Fruit fly (Drosophila melanogaster) whole organism, embryonic: ENCODE results near the gene Tango5.

Experiments
- Bdp1 ChIP-seq: fragments of 200-800 bp; sonication (Bioruptor generic); optimal IDR thresholded peaks from 3 replicates; lab custom pipeline; 2016; ENCODE audit warnings: missing biosample characterization, missing genetic modification characterization
- CG10209 ChIP-seq: fragments of 200-800 bp; sonication (Bioruptor generic); optimal IDR thresholded peaks from 3 replicates; lab custom pipeline; 2017; ENCODE audit warnings: missing biosample characterization, mild to moderate bottlenecking, missing genetic modification characterization, missing genetic modification reagents
- CG10959 ChIP-seq: fragments of 200-800 bp; sonication (Bioruptor generic); IDR thresholded peaks from 2 replicates; pipeline ENCODE4 v1.3.6; 2022; ENCODE audit warnings: missing biosample characterization, missing genetic modification characterization
- CG11085 ChIP-seq: fragments of 200-800 bp; sonication (Bioruptor generic); IDR thresholded peaks from 2 replicates; pipeline ENCODE4 v1.3.6; 2022; ENCODE audit warnings: missing biosample characterization, missing genetic modification characterization
- CG11093 ChIP-seq: fragments of 200-800 bp; sonication (Bioruptor generic); IDR thresholded peaks from 3 replicates; pipeline ENCODE4 v1.3.6; 2022; ENCODE audit warnings: missing biosample characterization, missing genetic modification characterization
- CG12071 ChIP-seq: fragments of 200-800 bp; sonication (Bioruptor generic); optimal IDR thresholded peaks from 3 replicates; lab custom pipeline; 2018; ENCODE audit warnings: missing biosample characterization, mild to moderate bottlenecking, missing genetic modification characterization
- CG12942 ChIP-seq: fragments of 200-800 bp; sonication (Bioruptor generic); optimal IDR thresholded peaks from 3 replicates; lab custom pipeline; 2016; ENCODE audit warnings: missing biosample characterization, missing genetic modification characterization
- CG13123 ChIP-seq: fragments of 200-800 bp; sonication (Bioruptor generic); optimal IDR thresholded peaks from 2 replicates; lab custom pipeline; 2016; ENCODE audit warnings: missing biosample characterization, missing genetic modification characterization
- CG13296 ChIP-seq: fragments of 200-800 bp; sonication (Bioruptor generic); optimal IDR thresholded peaks from 3 replicates; lab custom pipeline; 2018; ENCODE audit warnings: missing biosample characterization, mild to moderate bottlenecking, missing genetic modification characterization
- CG13424 ChIP-seq: fragments of 200-800 bp; sonication (Bioruptor generic); optimal IDR thresholded peaks from 2 replicates; lab custom pipeline; 2019; ENCODE audit warnings: missing biosample characterization, mild to moderate bottlenecking, missing genetic modification characterization, moderate library complexity
- CG13894 ChIP-seq: fragments of 200-800 bp; sonication (Bioruptor generic); optimal IDR thresholded peaks from 3 replicates; lab custom pipeline; 2018; ENCODE audit warnings: missing biosample characterization, mild to moderate bottlenecking, missing genetic modification characterization, moderate library complexity
- CG15011 ChIP-seq: fragments of 200-800 bp; sonication (Bioruptor generic); optimal IDR thresholded peaks from 3 replicates; lab custom pipeline; 2018; ENCODE audit warnings: missing biosample characterization, mild to moderate bottlenecking, missing genetic modification characterization
- CG15073 ChIP-seq: fragments of 200-800 bp; sonication (Bioruptor generic); optimal IDR thresholded peaks from 2 replicates; lab custom pipeline; 2016; ENCODE audit warnings: missing biosample characterization, missing genetic modification characterization
- CG15601 ChIP-seq: fragments of 200-800 bp; sonication (Bioruptor generic); optimal IDR thresholded peaks from 3 replicates; lab custom pipeline; 2019; ENCODE audit warnings: missing biosample characterization, mild to moderate bottlenecking, missing genetic modification characterization, moderate library complexity
- CG1647 ChIP-seq: fragments of 200-800 bp; sonication (Bioruptor generic); optimal IDR thresholded peaks from 3 replicates; lab custom pipeline; 2016; ENCODE audit warnings: missing biosample characterization, missing genetic modification characterization
- CG16815 ChIP-seq: fragments of 200-800 bp; sonication (Bioruptor generic); optimal IDR thresholded peaks from 3 replicates; lab custom pipeline; 2017; ENCODE audit warnings: missing biosample characterization, mild to moderate bottlenecking, missing genetic modification characterization
- CG2129 ChIP-seq: fragments of 200-800 bp; sonication (Bioruptor generic); IDR thresholded peaks from 2 replicates; pipeline ENCODE4 v1.3.6; 2022; ENCODE audit warnings: missing biosample characterization, missing genetic modification characterization; ENCODE audit not compliant: partially characterized antibody
- CG2199 ChIP-seq: fragments of 200-800 bp; sonication (Bioruptor generic); IDR thresholded peaks from 3 replicates; pipeline ENCODE4 v1.3.6; 2022; ENCODE audit warnings: missing biosample characterization, missing genetic modification characterization
- CG30403 ChIP-seq: fragments of 200-800 bp; sonication (Bioruptor generic); optimal IDR thresholded peaks from 3 replicates; lab custom pipeline; 2016; ENCODE audit warnings: missing biosample characterization, missing genetic modification characterization
- CG31224 ChIP-seq: fragments of 200-800 bp; sonication (Bioruptor generic); IDR thresholded peaks from 2 replicates; pipeline ENCODE4 v1.3.6; 2022; ENCODE audit warnings: missing biosample characterization, missing genetic modification characterization
- CG34224 ChIP-seq: fragments of 200-800 bp; sonication (Bioruptor generic); IDR thresholded peaks from 3 replicates; pipeline ENCODE4 v1.3.6; 2022; ENCODE audit warnings: missing biosample characterization, missing genetic modification characterization; ENCODE audit not compliant: partially characterized antibody
- CG3995 ChIP-seq: fragments of 200-800 bp; sonication (Bioruptor generic); optimal IDR thresholded peaks from 3 replicates; lab custom pipeline; 2016; ENCODE audit warnings: missing biosample characterization, missing genetic modification characterization
- CG42726 ChIP-seq: fragments of 200-800 bp; sonication (Bioruptor generic); IDR thresholded peaks from 2 replicates; pipeline ENCODE4 v1.3.6; 2022; ENCODE audit warnings: missing biosample characterization, missing genetic modification characterization; ENCODE audit not compliant: partially characterized antibody
- CG4820 ChIP-seq: fragments of 200-800 bp; sonication (Bioruptor generic); optimal IDR thresholded peaks from 3 replicates; lab custom pipeline; 2016; ENCODE audit warnings: missing biosample characterization, missing genetic modification characterization
- CG6689 ChIP-seq: fragments of 200-800 bp; sonication (Bioruptor generic); IDR thresholded peaks from 2 replicates; pipeline ENCODE4 v1.3.6; 2022; ENCODE audit warnings: missing biosample characterization, missing genetic modification characterization
- CG7271 ChIP-seq: fragments of 200-800 bp; sonication (Bioruptor generic); optimal IDR thresholded peaks from 2 replicates; lab custom pipeline; 2018; ENCODE audit warnings: missing biosample characterization, mild to moderate bottlenecking, missing genetic modification characterization, moderate library complexity
- CG9817 ChIP-seq: fragments of 200-800 bp; sonication (Bioruptor generic); optimal IDR thresholded peaks from 2 replicates; lab custom pipeline; 2018; ENCODE audit warnings: missing biosample characterization, mild to moderate bottlenecking, missing genetic modification characterization, moderate library complexity
- CkIIα-i1 ChIP-seq: fragments of 200-800 bp; sonication (Bioruptor generic); IDR thresholded peaks from 2 replicates; pipeline ENCODE4 v1.3.6; 2022; ENCODE audit warnings: missing biosample characterization, missing genetic modification characterization
- Deaf1 ChIP-seq: fragments of 200-800 bp; optimal IDR thresholded peaks from 3 replicates; lab custom pipeline; 2019; ENCODE audit warnings: missing biosample characterization, mild to moderate bottlenecking, missing genetic modification characterization, moderate library complexity
- Lpt ChIP-seq: fragments of >200 bp; optimal IDR thresholded peaks from 2 replicates; lab custom pipeline; 2018; ENCODE audit warnings: missing biosample characterization, missing genetic modification characterization
- Mad ChIP-seq: fragments of 200-800 bp; sonication (Bioruptor generic); optimal IDR thresholded peaks from 2 replicates; lab custom pipeline; 2016; ENCODE audit warnings: missing biosample characterization, missing genetic modification characterization
- Mrtf ChIP-seq: fragments of 200-800 bp; sonication (Bioruptor generic); IDR thresholded peaks from 3 replicates; pipeline ENCODE4 v1.3.6; 2022; ENCODE audit warnings: missing biosample characterization, missing genetic modification characterization
- NC2α ChIP-seq: fragments of 200-800 bp; sonication (Bioruptor generic); optimal IDR thresholded peaks from 2 replicates; lab custom pipeline; 2016; ENCODE audit warnings: missing biosample characterization, missing genetic modification characterization
- Taf1 ChIP-seq: fragments of 200-800 bp; sonication (Bioruptor generic); IDR thresholded peaks from 2 replicates; pipeline ENCODE4 v1.3.6; 2022; ENCODE audit warnings: missing biosample characterization, missing genetic modification characterization
- bbx ChIP-seq: fragments of 200-800 bp; sonication (Bioruptor generic); IDR thresholded peaks from 2 replicates; pipeline ENCODE4 v1.3.6; 2022; ENCODE audit warnings: missing biosample characterization, missing genetic modification characterization; ENCODE audit not compliant: partially characterized antibody
- caup ChIP-seq: fragments of 200-800 bp; sonication (Bioruptor generic); optimal IDR thresholded peaks from 3 replicates; lab custom pipeline; 2017; ENCODE audit warnings: missing biosample characterization, mild to moderate bottlenecking, missing genetic modification characterization, moderate library complexity; ENCODE audit not compliant: severe bottlenecking
- crol ChIP-seq: fragments of 200-800 bp; sonication (Bioruptor generic); IDR thresholded peaks from 2 replicates; pipeline ENCODE4 v1.3.6; 2022; ENCODE audit warnings: missing biosample characterization, missing genetic modification characterization
- dati ChIP-seq: fragments of 200-800 bp; sonication (Bioruptor generic); IDR thresholded peaks from 2 replicates; pipeline ENCODE4 v1.3.6; 2022; ENCODE audit warnings: missing biosample characterization, missing genetic modification characterization
- en ChIP-seq: fragments of 200-800 bp; sonication (Bioruptor generic); optimal IDR thresholded peaks from 2 replicates; lab custom pipeline; 2016; ENCODE audit warnings: missing biosample characterization, missing genetic modification characterization
- fd64A ChIP-seq: fragments of 200-800 bp; sonication (Bioruptor generic); optimal IDR thresholded peaks from 3 replicates; lab custom pipeline; 2018; ENCODE audit warnings: missing biosample characterization, mild to moderate bottlenecking, missing genetic modification characterization
- fru ChIP-seq: fragments of >200 bp; optimal IDR thresholded peaks from 2 replicates; lab custom pipeline; 2017
- gsb-n ChIP-seq: fragments of 200-800 bp; sonication (Bioruptor generic); optimal IDR thresholded peaks from 3 replicates; lab custom pipeline; 2018; ENCODE audit warnings: missing biosample characterization, mild to moderate bottlenecking, missing genetic modification characterization
- hth ChIP-seq: fragments of >200 bp; optimal IDR thresholded peaks from 2 replicates; lab custom pipeline; 2017; ENCODE audit warnings: inconsistent platforms
- insv ChIP-seq, 2 experiments: fragments of 200-800 bp; sonication (Bioruptor generic); optimal IDR thresholded peaks; 3 replicates each; lab custom pipeline; 2016 to 2018; ENCODE audit warnings: missing biosample characterization in 2 of 2, missing genetic modification characterization in 2 of 2
- inv ChIP-seq: fragments of 200-800 bp; sonication (Bioruptor generic); IDR thresholded peaks from 2 replicates; pipeline ENCODE4 v1.3.6; 2022; ENCODE audit warnings: missing biosample characterization, missing genetic modification characterization; ENCODE audit not compliant: partially characterized antibody
- ken ChIP-seq: fragments of 200-800 bp; sonication (Bioruptor generic); IDR thresholded peaks from 3 replicates; pipeline ENCODE4 v1.3.6; 2022; ENCODE audit warnings: missing biosample characterization, missing genetic modification characterization
- nmo ChIP-seq: fragments of 200-800 bp; sonication (Bioruptor generic); optimal IDR thresholded peaks from 2 replicates; lab custom pipeline; 2018; ENCODE audit warnings: missing biosample characterization, mild to moderate bottlenecking, missing genetic modification characterization, moderate library complexity
- sima ChIP-seq: fragments of 200-800 bp; sonication (Bioruptor generic); optimal IDR thresholded peaks from 2 replicates; lab custom pipeline; 2016; ENCODE audit warnings: missing biosample characterization, missing genetic modification characterization
- slp2 ChIP-seq: fragments of 200-800 bp; sonication (Bioruptor generic); optimal IDR thresholded peaks from 2 replicates; lab custom pipeline; 2016; ENCODE audit warnings: missing biosample characterization, missing genetic modification characterization
- ssp ChIP-seq: fragments of 200-800 bp; sonication (Bioruptor generic); IDR thresholded peaks from 2 replicates; pipeline ENCODE4 v1.3.6; 2022; ENCODE audit warnings: missing biosample characterization, missing genetic modification characterization
- stwl ChIP-seq: fragments of 200-800 bp; sonication (Bioruptor generic); optimal IDR thresholded peaks from 3 replicates; lab custom pipeline; 2018; ENCODE audit warnings: missing biosample characterization, mild to moderate bottlenecking, missing genetic modification characterization, moderate library complexity
- tna ChIP-seq: fragments of 200-800 bp; sonication (Bioruptor generic); IDR thresholded peaks from 2 replicates; pipeline ENCODE4 v1.3.6; 2022; ENCODE audit warnings: missing biosample characterization, missing genetic modification characterization; ENCODE audit not compliant: partially characterized antibody
- zfh1 ChIP-seq: fragments of 200-800 bp; sonication (Bioruptor generic); IDR thresholded peaks from 3 replicates; pipeline ENCODE4 v1.3.6; 2022; ENCODE audit warnings: missing biosample characterization, missing genetic modification characterization

Gene Tango5

DNA sequence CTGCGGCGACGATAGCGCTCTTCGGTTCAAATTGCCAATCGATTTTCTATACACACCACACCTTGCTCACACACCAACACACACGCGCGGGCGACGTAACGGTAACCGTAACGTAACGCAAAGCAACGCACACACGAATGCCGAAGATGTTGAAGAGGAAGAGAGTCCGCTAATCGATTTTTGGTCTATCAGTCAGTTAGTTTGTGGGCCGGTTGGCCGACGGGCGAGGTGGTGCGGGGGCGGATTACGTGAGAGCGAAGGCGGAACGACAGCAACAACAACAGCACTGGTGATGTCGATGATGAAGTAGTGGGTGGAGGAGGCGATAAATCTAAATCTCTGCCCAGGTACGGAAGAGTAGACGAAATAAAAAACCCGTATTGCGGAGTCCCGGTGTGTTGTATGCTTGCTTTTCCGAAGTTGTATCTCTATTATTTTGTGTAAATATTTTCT lies 19.9 kb downstream of the Tango5 start, which contains the start of gene ras (continued):
- no peak for TF ChIP-seq hth (lab: Kevin White, UChicago)
- no peak for TF ChIP-seq dati (GFP tag; lab: Robert Waterston, UW)
- no peak for TF ChIP-seq CkIIα-i1 (GFP tag; lab: Robert Waterston, UW)
- no peak for TF ChIP-seq insv (GFP tag; optimal IDR thresholded peaks at IDR 0.05; lab: Kevin White, UChicago)
- no peak for TF ChIP-seq CG34224 (GFP tag; lab: Robert Waterston, UW)
- TF ChIP-seq NC2α (GFP tag; lab: Kevin White, UChicago), result no peak
- TF ChIP-seq CG12942, result no peak
- TF ChIP-seq stwl (tag; lab: Kevin White, UChicago), result no peak
- TF ChIP-seq CG30403, result no peak
- no peak for TF ChIP-seq CG10959 (GFP tag; lab: Robert Waterston, UW)
- TF ChIP-seq CG9817 (tag; lab: Kevin White, UChicago), result no peak
- no peak for TF ChIP-seq ken (GFP tag; lab: Robert Waterston, UW)
- TF ChIP-seq crol, result peak; percentile 93
- TF ChIP-seq CG15601 (tag; lab: Kevin White, UChicago), result no peak
- no peak for TF ChIP-seq CG31224 (GFP tag; lab: Robert Waterston, UW)
- TF ChIP-seq gsb-n (tag; lab: Kevin White, UChicago), result no peak
- TF ChIP-seq CG16815 (GFP tag; lab: Kevin White, UChicago), result no peak
- TF ChIP-seq Mad (GFP tag; lab: Kevin White, UChicago), result no peak
- TF ChIP-seq inv (GFP tag; lab: Robert Waterston, UW), result no peak
- no peak for TF ChIP-seq fru (lab: Kevin White, UChicago)
- TF ChIP-seq ssp (GFP tag; lab: Robert Waterston, UW), result no peak
- TF ChIP-seq caup, result no peak
- no peak for TF ChIP-seq CG13894
- no peak for TF ChIP-seq slp2 (GFP tag; lab: Kevin White, UChicago)
- TF ChIP-seq CG10209 (GFP tag; lab: Kevin White, UChicago), result no peak
- TF ChIP-seq CG11085, result no peak
- no peak for TF ChIP-seq CG15011 (GFP tag; lab: Kevin White, UChicago)
- no peak for TF ChIP-seq Bdp1 (GFP tag; lab: Kevin White, UChicago)
- TF ChIP-seq CG3995 (GFP tag; lab: Kevin White, UChicago), result no peak
- no peak for TF ChIP-seq en
- no peak for TF ChIP-seq fd64A
- TF ChIP-seq CG15073, result no peak
- TF ChIP-seq CG2129 (GFP tag; lab: Robert Waterston, UW), result no peak
- TF ChIP-seq nmo (GFP tag; lab: Kevin White, UChicago), result no peak
- TF ChIP-seq CG13123 (GFP tag; lab: Kevin White, UChicago), result no peak
- TF ChIP-seq CG7271 (tag; lab: Kevin White, UChicago), result no peak
- no peak for TF ChIP-seq CG4820
- TF ChIP-seq tna (GFP tag; lab: Robert Waterston, UW), result no peak
- TF ChIP-seq CG11093, result no peak
- no peak for TF ChIP-seq CG12071
- TF ChIP-seq CG2199 (GFP tag; lab: Robert Waterston, UW), result no peak
- TF ChIP-seq CG13296 (GFP tag; lab: Kevin White, UChicago), result no peak
- no peak for TF ChIP-seq bbx (GFP tag; lab: Robert Waterston, UW)
- no peak for TF ChIP-seq CG6689 (GFP tag; lab: Robert Waterston, UW)
- TF ChIP-seq Lpt (GFP tag; lab: Kevin White, UChicago), result no peak
- no peak for TF ChIP-seq CG1647
- no peak for TF ChIP-seq CG13424
- TF ChIP-seq Deaf1 (tag; lab: Kevin White, UChicago), result peak; percentile 70
- TF ChIP-seq Mrtf, result no peak
- TF ChIP-seq sima (GFP tag; lab: Kevin White, UChicago), result no peak
- TF ChIP-seq CG42726 (GFP tag; lab: Robert Waterston, UW), result no peak
- TF ChIP-seq Taf1, result no peak
- no peak for TF ChIP-seq zfh1 (GFP tag; lab: Robert Waterston, UW)
